Worm (Caenorhabditis elegans) whole organism, late embryonic: ENCODE measurements around the gene T07F12.4.
A peak's percentile ranks its signal among the peaks of the same experiment; 100 is the strongest.

Experiments
- C08G9.2 ChIP-seq: sonication (generic microtip); optimal IDR thresholded peaks from 2 replicates; lab custom pipeline; 2016; ENCODE audit warnings: mild to moderate bottlenecking, missing genetic modification characterization, moderate library complexity, missing compliant biosample characterization
- K02D7.2 ChIP-seq: sonication (generic microtip); optimal IDR thresholded peaks from 2 replicates; lab custom pipeline; 2017; ENCODE audit warnings: mild to moderate bottlenecking, missing genetic modification characterization, missing compliant biosample characterization
- K09A11.1 ChIP-seq: sonication (generic microtip); optimal IDR thresholded peaks from 2 replicates; lab custom pipeline; 2017; ENCODE audit warnings: antibody characterized with exemption, mild to moderate bottlenecking, missing genetic modification characterization, missing compliant biosample characterization; ENCODE audit not compliant: insufficient read depth
- T23F11.4 ChIP-seq: fragments of 200-800 bp; sonication (Bioruptor generic); optimal IDR thresholded peaks from 2 replicates; lab custom pipeline; 2018; ENCODE audit warnings: mild to moderate bottlenecking, missing genetic modification characterization, missing compliant biosample characterization
- Y22D7AL.16 ChIP-seq: sonication (generic microtip); optimal IDR thresholded peaks from 2 replicates; lab custom pipeline; 2016; ENCODE audit warnings: missing genetic modification characterization, missing compliant biosample characterization
- ahr-1 ChIP-seq: sonication (generic microtip); optimal IDR thresholded peaks from 2 replicates; lab custom pipeline; 2016; ENCODE audit warnings: missing genetic modification characterization, missing compliant biosample characterization
- ceh-14 ChIP-seq: sonication (generic microtip); optimal IDR thresholded peaks from 2 replicates; lab custom pipeline; 2016; ENCODE audit warnings: missing genotype, missing genetic modification characterization, missing compliant biosample characterization
- ceh-18 ChIP-seq: sonication (generic microtip); optimal IDR thresholded peaks from 2 replicates; lab custom pipeline; 2016; ENCODE audit warnings: missing genetic modification characterization, missing compliant biosample characterization
- ceh-19 ChIP-seq: fragments of 200-800 bp; sonication (Bioruptor generic); optimal IDR thresholded peaks from 2 replicates; lab custom pipeline; 2018; ENCODE audit warnings: mild to moderate bottlenecking, missing genetic modification characterization, missing compliant biosample characterization
- ceh-2 ChIP-seq: sonication (generic microtip); optimal IDR thresholded peaks from 2 replicates; lab custom pipeline; 2016; ENCODE audit warnings: missing genotype, missing genetic modification characterization, missing compliant biosample characterization
- ceh-24 ChIP-seq: sonication (generic microtip); optimal IDR thresholded peaks from 2 replicates; lab custom pipeline; 2016; ENCODE audit warnings: mild to moderate bottlenecking, missing genetic modification characterization, missing compliant biosample characterization
- ceh-30 ChIP-seq: fragments of 150-350 bp; optimal IDR thresholded peaks from 2 replicates; lab custom pipeline; 2014; ENCODE audit warnings: missing biosample characterization, missing genetic modification characterization
- ceh-34 ChIP-seq: sonication (generic microtip); optimal IDR thresholded peaks from 2 replicates; lab custom pipeline; 2016; ENCODE audit warnings: mild to moderate bottlenecking, missing genetic modification characterization, missing compliant biosample characterization
- ceh-45 ChIP-seq: fragments of 200-800 bp; sonication (Bioruptor generic); IDR thresholded peaks from 2 replicates; pipeline ENCODE4 v1.3.6; 2022; ENCODE audit warnings: missing genetic modification reagents, missing genetic modification characterization, missing compliant biosample characterization
- ceh-48 ChIP-seq: sonication (generic microtip); optimal IDR thresholded peaks from 2 replicates; lab custom pipeline; 2016; ENCODE audit warnings: missing genetic modification characterization, inconsistent platforms, missing compliant biosample characterization
- ceh-6 ChIP-seq: fragments of 200-800 bp; sonication (Bioruptor generic); optimal IDR thresholded peaks from 2 replicates; lab custom pipeline; 2018; ENCODE audit warnings: mild to moderate bottlenecking, missing genetic modification characterization, missing compliant biosample characterization
- che-1 ChIP-seq: sonication (generic microtip); optimal IDR thresholded peaks from 2 replicates; lab custom pipeline; 2016; ENCODE audit warnings: mild to moderate bottlenecking, missing genetic modification characterization, missing compliant biosample characterization
- dmd-4 ChIP-seq: sonication (generic microtip); optimal IDR thresholded peaks from 2 replicates; lab custom pipeline; 2016; ENCODE audit warnings: borderline replicate concordance, missing genetic modification characterization, missing compliant biosample characterization
- elt-2 ChIP-seq: sonication (generic microtip); optimal IDR thresholded peaks from 2 replicates; lab custom pipeline; 2016; ENCODE audit warnings: missing genetic modification reagents, missing genetic modification characterization, missing compliant biosample characterization
- ets-4 ChIP-seq: sonication (generic microtip); optimal IDR thresholded peaks from 2 replicates; lab custom pipeline; 2016; ENCODE audit warnings: missing genetic modification characterization, missing compliant biosample characterization
- eyg-1 ChIP-seq: sonication (generic microtip); optimal IDR thresholded peaks from 2 replicates; lab custom pipeline; 2016; ENCODE audit warnings: missing genotype, missing genetic modification characterization, missing compliant biosample characterization
- fax-1 ChIP-seq: sonication (generic microtip); optimal IDR thresholded peaks from 2 replicates; lab custom pipeline; 2016; ENCODE audit warnings: missing genotype, missing genetic modification characterization, missing compliant biosample characterization
- fkh-6 ChIP-seq: sonication (generic microtip); optimal IDR thresholded peaks from 2 replicates; lab custom pipeline; 2016; ENCODE audit warnings: missing genetic modification characterization, missing compliant biosample characterization
- hlh-13 ChIP-seq: fragments of 200-800 bp; sonication (Bioruptor generic); optimal IDR thresholded peaks from 2 replicates; lab custom pipeline; 2018; ENCODE audit warnings: mild to moderate bottlenecking, missing genetic modification characterization, missing compliant biosample characterization
- hlh-15 ChIP-seq: sonication (generic microtip); optimal IDR thresholded peaks from 2 replicates; lab custom pipeline; 2016; ENCODE audit warnings: missing genetic modification characterization, missing compliant biosample characterization
- hlh-30 ChIP-seq: sonication (generic microtip); optimal IDR thresholded peaks from 2 replicates; lab custom pipeline; 2017; ENCODE audit warnings: antibody characterized with exemption, missing genetic modification characterization, missing compliant biosample characterization; ENCODE audit not compliant: insufficient read depth
- hlh-6 ChIP-seq: sonication (generic microtip); optimal IDR thresholded peaks from 2 replicates; lab custom pipeline; 2016; ENCODE audit warnings: missing genotype, missing genetic modification characterization, missing compliant biosample characterization
- hlh-8 ChIP-seq: sonication (generic microtip); optimal IDR thresholded peaks from 2 replicates; lab custom pipeline; 2016; ENCODE audit warnings: missing genotype, missing genetic modification characterization, missing compliant biosample characterization
- lin-11 ChIP-seq: fragments of 200-800 bp; sonication (Bioruptor generic); optimal IDR thresholded peaks from 2 replicates; lab custom pipeline; 2018; ENCODE audit warnings: mild to moderate bottlenecking, missing genetic modification characterization, missing compliant biosample characterization
- mec-3 ChIP-seq: sonication (generic microtip); optimal IDR thresholded peaks from 2 replicates; lab custom pipeline; 2016; ENCODE audit warnings: borderline replicate concordance, missing genetic modification characterization, missing compliant biosample characterization
- nhr-11 ChIP-seq: fragments of 150-350 bp; optimal IDR thresholded peaks from 2 replicates; lab custom pipeline; 2014; ENCODE audit warnings: missing biosample characterization, missing genetic modification characterization
- npax-4 ChIP-seq: sonication (generic microtip); optimal IDR thresholded peaks from 2 replicates; lab custom pipeline; 2016; ENCODE audit warnings: missing genetic modification characterization, missing compliant biosample characterization
- odd-2 ChIP-seq: sonication (generic microtip); optimal IDR thresholded peaks from 2 replicates; lab custom pipeline; 2017; ENCODE audit warnings: antibody characterized with exemption, mild to moderate bottlenecking, missing genetic modification characterization, missing compliant biosample characterization
- pat-9 ChIP-seq: fragments of 200-800 bp; sonication (Bioruptor generic); optimal IDR thresholded peaks from 2 replicates; lab custom pipeline; 2018; ENCODE audit warnings: mild to moderate bottlenecking, missing genetic modification characterization, moderate library complexity, missing compliant biosample characterization
- pax-1 ChIP-seq: fragments of 150-350 bp; optimal IDR thresholded peaks from 2 replicates; lab custom pipeline; 2014; ENCODE audit warnings: missing biosample characterization, missing genetic modification characterization
- ref-2 ChIP-seq: sonication (generic microtip); optimal IDR thresholded peaks from 2 replicates; lab custom pipeline; 2016; ENCODE audit warnings: missing genetic modification characterization, missing compliant biosample characterization
- rnt-1 ChIP-seq: sonication (generic microtip); optimal IDR thresholded peaks from 2 replicates; lab custom pipeline; 2016; ENCODE audit warnings: missing genetic modification characterization, missing compliant biosample characterization
- sdc-2 ChIP-seq: sonication (generic microtip); optimal IDR thresholded peaks from 2 replicates; lab custom pipeline; 2016; ENCODE audit warnings: missing genotype, missing genetic modification characterization, missing compliant biosample characterization
- sox-2 ChIP-seq: fragments of 200-800 bp; sonication (Bioruptor generic); IDR thresholded peaks from 2 replicates; pipeline ENCODE4 v1.3.6; 2022; ENCODE audit warnings: missing genetic modification reagents, missing genetic modification characterization, missing compliant biosample characterization
- syd-9 ChIP-seq: sonication (generic microtip); optimal IDR thresholded peaks from 2 replicates; lab custom pipeline; 2016; ENCODE audit warnings: mild to moderate bottlenecking, missing genetic modification characterization, moderate library complexity, missing compliant biosample characterization
- tbx-2 ChIP-seq: sonication (generic microtip); optimal IDR thresholded peaks from 2 replicates; lab custom pipeline; 2016; ENCODE audit warnings: missing genetic modification characterization, missing compliant biosample characterization
- tbx-7 ChIP-seq: sonication (generic microtip); optimal IDR thresholded peaks from 2 replicates; lab custom pipeline; 2016; ENCODE audit warnings: missing genotype, missing genetic modification characterization, missing compliant biosample characterization
- ttx-3 ChIP-seq: sonication (generic microtip); optimal IDR thresholded peaks from 2 replicates; lab custom pipeline; 2016; ENCODE audit warnings: missing genetic modification reagents, missing genetic modification characterization, missing compliant biosample characterization
- unc-42 ChIP-seq: sonication (generic microtip); optimal IDR thresholded peaks from 2 replicates; lab custom pipeline; 2016; ENCODE audit warnings: missing genotype, missing genetic modification characterization, missing compliant biosample characterization
- unc-55 ChIP-seq: sonication (generic microtip); optimal IDR thresholded peaks from 2 replicates; lab custom pipeline; 2017; ENCODE audit warnings: missing biosample characterization, missing genetic modification reagents, missing genetic modification characterization
- unc-86 ChIP-seq: sonication (generic microtip); optimal IDR thresholded peaks from 2 replicates; lab custom pipeline; 2016; ENCODE audit warnings: missing genetic modification characterization, missing compliant biosample characterization
- zip-5 ChIP-seq: sonication (generic microtip); optimal IDR thresholded peaks from 2 replicates; lab custom pipeline; 2016; ENCODE audit warnings: missing genetic modification characterization, missing compliant biosample characterization

Gene T07F12.4

DNA sequence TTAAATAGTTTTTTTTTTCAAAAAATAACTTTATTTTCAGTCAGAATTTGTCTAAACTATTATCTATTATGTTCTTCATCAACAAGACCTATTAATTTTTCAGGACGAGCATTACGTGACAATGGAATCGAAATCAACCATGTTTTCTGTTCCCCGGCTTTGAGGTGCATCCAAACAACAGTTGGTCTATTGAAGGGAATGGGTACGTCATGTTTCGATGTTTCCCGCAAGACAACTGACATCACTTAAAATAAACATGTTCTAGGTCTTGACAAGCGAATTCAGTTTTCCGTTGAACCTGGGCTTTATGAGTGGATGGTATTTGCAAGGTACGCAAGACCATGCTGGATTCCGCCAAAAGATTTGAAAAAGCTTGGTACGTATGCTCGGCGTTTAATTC is 5.4 kb downstream of the T07F12.4 start:
- TF ChIP-seq unc-42 (tag; lab: Kevin White, UChicago) (no peak), ceh-24 (tag; lab: Kevin White, UChicago) (no peak), fkh-6 (tag; lab: Kevin White, UChicago) (no peak), sdc-2 (tag; lab: Kevin White, UChicago) (no peak), ets-4 (no peak), ceh-30 (tag; lab: Kevin White, UChicago) (no peak), Y22D7AL.16 (tag; lab: Kevin White, UChicago) (no peak), C08G9.2 (tag; lab: Kevin White, UChicago) (no peak)

DNA sequence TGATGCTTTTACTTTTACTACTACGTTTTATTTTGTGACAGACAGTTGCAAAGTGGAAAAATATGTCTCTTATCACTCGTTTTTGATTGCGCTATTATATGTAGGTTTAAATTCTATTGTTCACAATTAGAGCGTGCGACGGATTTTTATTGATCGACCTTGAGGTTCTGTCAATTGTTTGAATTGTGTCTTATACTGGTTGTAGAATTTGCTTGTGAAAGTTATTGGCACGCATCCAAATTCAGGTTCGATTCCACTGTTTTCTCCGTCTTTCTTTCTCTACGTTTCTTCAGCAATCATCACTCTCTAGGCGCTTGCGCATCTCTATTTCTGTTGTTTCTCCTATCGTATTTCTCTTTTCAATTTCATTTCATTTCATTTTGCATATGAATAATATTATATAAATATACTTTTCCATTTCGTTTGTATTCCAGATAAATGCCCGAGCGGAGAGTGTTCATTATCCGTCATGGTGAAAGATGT is 7.0 kb downstream of the T07F12.4 start, which contains the start of gene T07F12.1:
Gene T07F12.1, plus strand, starts transcription at position 433 of the 483 bp plus-strand sequence.
- TF ChIP-seq lin-11 (no peak), unc-55 (GFP tag; lab: Kevin White, UChicago) (no peak), odd-2 (tag; lab: Kevin White, UChicago) (no peak), C08G9.2 (tag; lab: Kevin White, UChicago) (no peak), T23F11.4 (GFP tag; lab: Kevin White, UChicago) (no peak), sox-2 (GFP tag; lab: Robert Waterston, UW) (no peak), ceh-45 (GFP tag; lab: Robert Waterston, UW) (no peak), nhr-11 (tag; lab: Kevin White, UChicago) (no peak), che-1 (tag; lab: Kevin White, UChicago) (no peak), Y22D7AL.16 (tag; lab: Kevin White, UChicago) (no peak), unc-42 (tag; lab: Kevin White, UChicago) (no peak), ceh-48 (tag; lab: Kevin White, UChicago) (no peak), ceh-14 (tag; lab: Kevin White, UChicago) (no peak), rnt-1 (tag; lab: Kevin White, UChicago) (no peak), eyg-1 (tag; lab: Kevin White, UChicago) (no peak), elt-2 (tag; lab: Kevin White, UChicago) (no peak), tbx-7 (tag; lab: Kevin White, UChicago) (no peak)

- TF ChIP-seq pat-9 (tag; lab: Kevin White, UChicago) (no peak), unc-42 (tag; lab: Kevin White, UChicago) (peak; percentile 92), rnt-1 (tag; lab: Kevin White, UChicago) (peak; percentile 35), ahr-1 (no peak), odd-2 (tag; lab: Kevin White, UChicago) (no peak), hlh-13 (no peak), syd-9 (tag; lab: Kevin White, UChicago) (no peak), fax-1 (no peak), hlh-8 (no peak), K09A11.1 (tag; lab: Kevin White, UChicago) (no peak), ceh-6 (GFP tag; lab: Kevin White, UChicago) (no peak), unc-86 (tag; lab: Kevin White, UChicago) (no peak), hlh-6 (tag; lab: Kevin White, UChicago) (no peak), ceh-48 (tag; lab: Kevin White, UChicago) (peak; percentile 33), sdc-2 (tag; lab: Kevin White, UChicago) (peak; percentile 87), hlh-15 (tag; lab: Kevin White, UChicago) (no peak), hlh-30 (tag; lab: Kevin White, UChicago) (no peak), npax-4 (tag; lab: Kevin White, UChicago) (no peak), dmd-4 (no peak), pax-1 (tag; lab: Kevin White, UChicago) (no peak), nhr-11 (tag; lab: Kevin White, UChicago) (no peak), K02D7.2 (tag; lab: Kevin White, UChicago) (no peak), ceh-34 (no peak), mec-3 (tag; lab: Kevin White, UChicago) (no peak), ref-2 (tag; lab: Kevin White, UChicago) (no peak), ceh-19 (GFP tag; lab: Kevin White, UChicago) (no peak), tbx-2 (tag; lab: Kevin White, UChicago) (no peak), elt-2 (tag; lab: Kevin White, UChicago) (no peak), ceh-30 (tag; lab: Kevin White, UChicago) (no peak), zip-5 (no peak), unc-55 (GFP tag; lab: Kevin White, UChicago) (no peak), ttx-3 (tag; lab: Kevin White, UChicago) (no peak), ceh-2 (no peak), ceh-18 (no peak), ceh-45 (GFP tag; lab: Robert Waterston, UW) (no peak), ets-4 (no peak)
These were observed 10.5 kb downstream of the T07F12.4 start, which contains the start of gene T07F12.2 for ce11 chrX:4890159-4890558. Gene T07F12.2, plus strand, starts transcription at chrX:4890245.
